Fruit fly (Drosophila melanogaster): ENCODE measurements around the gene Ir87a.

Ir87a gene

dm6 chr3R:13379675-13380074 lies 40.4 kb upstream of the Ir87a start, which contains the start of the genes CG9813 and CG8870:
Gene CG9813 (minus strand): TSS chr3R:13379775.
Gene CG8870 (plus strand): TSS chr3R:13379842.
- TF ChIP-seq Hr83 (GFP tag; optimal IDR thresholded peaks at IDR 0.05; ENCODE audit: poor library complexity, severe bottlenecking): no peak
- TF ChIP-seq dmrt93B (GFP tag; optimal IDR thresholded peaks at IDR 0.05): no peak
- TF ChIP-seq Hnf4 (GFP tag; optimal IDR thresholded peaks at IDR 0.05): no peak
- no peak for TF ChIP-seq Myc (optimal IDR thresholded peaks at IDR 0.05)
- no peak for TF ChIP-seq Abd-B (GFP tag; optimal IDR thresholded peaks at IDR 0.05)

- TF ChIP-seq Rel (GFP tag; optimal IDR thresholded peaks at IDR 0.05): no peak
- peak; percentile 59 for TF ChIP-seq Rel (tag; optimal IDR thresholded peaks at IDR 0.05)
- TF ChIP-seq HLH106 (tag; optimal IDR thresholded peaks at IDR 0.05): peak; percentile 73
- peak; percentile 33 for TF ChIP-seq dsf (GFP tag; optimal IDR thresholded peaks at IDR 0.05; ENCODE audit: borderline replicate concordance)
- TF ChIP-seq jim (GFP tag; optimal IDR thresholded peaks at IDR 0.05): no peak
- TF ChIP-seq h (GFP tag; optimal IDR thresholded peaks at IDR 0.05): peak; percentile 49
- TF ChIP-seq Hnf4 (GFP tag; optimal IDR thresholded peaks at IDR 0.05): peak; percentile 46
- TF ChIP-seq Hr78 (GFP tag; optimal IDR thresholded peaks at IDR 0.05): no peak
- no peak for TF ChIP-seq Mio (GFP tag; optimal IDR thresholded peaks at IDR 0.05)
- TF ChIP-seq Sp1 (GFP tag; optimal IDR thresholded peaks at IDR 0.05): peak; percentile 64
- no peak for TF ChIP-seq Vsx2 (GFP tag; optimal IDR thresholded peaks at IDR 0.05; ENCODE audit: partially characterized antibody)
- TF ChIP-seq Myc (optimal IDR thresholded peaks at IDR 0.05): peak; percentile 47
- TF ChIP-seq sv (GFP tag; optimal IDR thresholded peaks at IDR 0.05): peak; percentile 55
- no peak for TF ChIP-seq Abd-B (GFP tag; optimal IDR thresholded peaks at IDR 0.05)
- TF ChIP-seq GATAd (GFP tag; optimal IDR thresholded peaks at IDR 0.05): no peak
- TF ChIP-seq psq (GFP tag; optimal IDR thresholded peaks at IDR 0.05): no peak
- TF ChIP-seq OdsH (GFP tag; optimal IDR thresholded peaks at IDR 0.05): no peak
- peak; percentile 60 for TF ChIP-seq woc (GFP tag; optimal IDR thresholded peaks at IDR 0.05)
- no peak for TF ChIP-seq tai (GFP tag; optimal IDR thresholded peaks at IDR 0.05)
- no peak for TF ChIP-seq CG32264 (GFP tag; optimal IDR thresholded peaks at IDR 0.05)
- peak in 1 of 2 experiments; percentile 51 for TF ChIP-seq foxo (GFP tag; optimal IDR thresholded peaks at IDR 0.05)
- no peak for TF ChIP-seq pan (optimal IDR thresholded peaks at IDR 0.05)
- peak; percentile 46 for TF ChIP-seq fru (GFP tag; optimal IDR thresholded peaks at IDR 0.05)
- TF ChIP-seq dmrt93B (GFP tag; optimal IDR thresholded peaks at IDR 0.05): no peak
- no peak for TF ChIP-seq lola (GFP tag; optimal IDR thresholded peaks at IDR 0.05)
- TF ChIP-seq brk (GFP tag; optimal IDR thresholded peaks at IDR 0.05): peak; percentile 47
- TF ChIP-seq Dfd (GFP tag; optimal IDR thresholded peaks at IDR 0.05): no peak
- TF ChIP-seq CG9705 (GFP tag; optimal IDR thresholded peaks at IDR 0.05): peak; percentile 54
- TF ChIP-seq Hr83 (GFP tag; optimal IDR thresholded peaks at IDR 0.05; ENCODE audit: poor library complexity, severe bottlenecking): no peak
- TF ChIP-seq Dif (GFP tag; optimal IDR thresholded peaks at IDR 0.05; ENCODE audit: partially characterized antibody): no peak
- no peak for TF ChIP-seq N (GFP tag; optimal IDR thresholded peaks at IDR 0.05)
- no peak for TF ChIP-seq dl (GFP tag; optimal IDR thresholded peaks at IDR 0.05; ENCODE audit: insufficient read depth in 1 of 2, partially characterized antibody in 2 of 2)
- peak; percentile 3 for TF ChIP-seq ey (GFP tag; optimal IDR thresholded peaks at IDR 0.05)
- TF ChIP-seq br (GFP tag; optimal IDR thresholded peaks at IDR 0.05): peak; percentile 21
- TF ChIP-seq sage (GFP tag; optimal IDR thresholded peaks at IDR 0.05): no peak
- TF ChIP-seq usp (GFP tag; optimal IDR thresholded peaks at IDR 0.05): no peak
- peak; percentile 36 for TF ChIP-seq rgr (GFP tag; optimal IDR thresholded peaks at IDR 0.05)
- peak; percentile 43 for TF ChIP-seq Jra (GFP tag; optimal IDR thresholded peaks at IDR 0.05)
- no peak for TF ChIP-seq CrebA (GFP tag; optimal IDR thresholded peaks at IDR 0.05; ENCODE audit: borderline replicate concordance)
Measured at dm6 chr3R:13381744-13382435, 38.2 kb upstream of the Ir87a start, which contains the start of the genes mRpS21 and Droj2. Gene mRpS21 (minus strand): TSS chr3R:13381809. Gene Droj2 (plus strand): TSS chr3R:13382106.
